Fruit fly (Drosophila melanogaster): ENCODE data around the gene CCDC53.

CCDC53 gene

dm6 chr2L:7998655-7999054 lies 42.3 kb upstream of the CCDC53 start, which contains the start of gene Sirup:
Sirup (plus strand) TSS chr2L:7998869.
- TF ChIP-seq CG8319 (GFP tag; optimal IDR thresholded peaks at IDR 0.05) (no peak), Eip78C (GFP tag) (peak; percentile 72), CG10631 (GFP tag; optimal IDR thresholded peaks at IDR 0.05) (no peak), cyc (GFP tag; optimal IDR thresholded peaks at IDR 0.05) (no peak), Hr38 (GFP tag; optimal IDR thresholded peaks at IDR 0.05) (no peak), Lpt (GFP tag; optimal IDR thresholded peaks at IDR 0.05) (peak; percentile 34), topi (GFP tag; optimal IDR thresholded peaks at IDR 0.05) (no peak), Ets96B (tag; optimal IDR thresholded peaks at IDR 0.05) (peak; percentile 1), salr (GFP tag; optimal IDR thresholded peaks at IDR 0.05) (peak in 1 of 2 experiments; percentile 10), CG4318 (GFP tag; optimal IDR thresholded peaks at IDR 0.05) (no peak), CG6854 (GFP tag; optimal IDR thresholded peaks at IDR 0.05) (peak; percentile 68), CG6276 (GFP tag; optimal IDR thresholded peaks at IDR 0.05) (no peak), vri (GFP tag; optimal IDR thresholded peaks at IDR 0.05) (peak; percentile 93), net (GFP tag; optimal IDR thresholded peaks at IDR 0.05) (peak; percentile 59), Eip75B (GFP tag; optimal IDR thresholded peaks at IDR 0.05) (peak; percentile 29), CG34406 (GFP tag; optimal IDR thresholded peaks at IDR 0.05) (peak; percentile 2), Sox102F (GFP tag; optimal IDR thresholded peaks at IDR 0.05) (peak; percentile 43), dsx (GFP tag; optimal IDR thresholded peaks at IDR 0.05; ENCODE audit: poor library complexity, severe bottlenecking) (peak; percentile 53), Eip93F (GFP tag; optimal IDR thresholded peaks at IDR 0.05) (no peak), CG11902 (GFP tag; optimal IDR thresholded peaks at IDR 0.05) (no peak), CG10669 (GFP tag; optimal IDR thresholded peaks at IDR 0.05) (no peak), CG8119 (GFP tag; IDR thresholded peaks at IDR 0.05) (peak; percentile 50; the same call in 2 of the 3 replicates), ss (GFP tag; optimal IDR thresholded peaks at IDR 0.05) (peak; percentile 16 to 47), esn (GFP tag; optimal IDR thresholded peaks at IDR 0.05) (peak; percentile 49), CG3032 (tag; optimal IDR thresholded peaks at IDR 0.05) (no peak), eg (GFP tag; IDR thresholded peaks at IDR 0.05) (peak; percentile 54; the same call in 1 of the 3 replicates), CG1621 (tag; optimal IDR thresholded peaks at IDR 0.05) (peak; percentile 2), CG32006 (GFP tag; optimal IDR thresholded peaks at IDR 0.05) (no peak), CG15336 (GFP tag; IDR thresholded peaks at IDR 0.05) (peak; percentile 40; the same call in 1 of the 2 replicates), CG9139 (GFP tag; optimal IDR thresholded peaks at IDR 0.05) (peak; percentile 8), svp (GFP tag) (peak; percentile 69), fkh (GFP tag; optimal IDR thresholded peaks at IDR 0.05) (peak; percentile 67), Sox15 (GFP tag; optimal IDR thresholded peaks at IDR 0.05) (no peak), OdsH (GFP tag; optimal IDR thresholded peaks at IDR 0.05) (peak; percentile 2), CG6808 (GFP tag; optimal IDR thresholded peaks at IDR 0.05) (peak; percentile 45), CG3919 (GFP tag; optimal IDR thresholded peaks at IDR 0.05) (peak; percentile 47), Sox14 (GFP tag; optimal IDR thresholded peaks at IDR 0.05) (peak; percentile 56), Smox (GFP tag; optimal IDR thresholded peaks at IDR 0.05) (no peak), CG16779 (tag; optimal IDR thresholded peaks at IDR 0.05) (peak; percentile 39)

dm6 chr2L:8000578-8001040 lies 40.3 kb upstream of the CCDC53 start:
- TF ChIP-seq CG7368 (GFP tag; optimal IDR thresholded peaks at IDR 0.05) (peak; percentile 87), CG32006 (GFP tag; optimal IDR thresholded peaks at IDR 0.05) (peak; percentile 98), Hr38 (GFP tag; optimal IDR thresholded peaks at IDR 0.05) (no peak), CG8632 (GFP tag; optimal IDR thresholded peaks at IDR 0.05) (peak; percentile 79), cyc (GFP tag; optimal IDR thresholded peaks at IDR 0.05) (peak; percentile 95), Sox102F (GFP tag; optimal IDR thresholded peaks at IDR 0.05) (peak; percentile 89), Ets21C (GFP tag; optimal IDR thresholded peaks at IDR 0.05) (peak; percentile 85), achi (GFP tag; optimal IDR thresholded peaks at IDR 0.05) (peak; percentile 90), Eip75B (GFP tag; optimal IDR thresholded peaks at IDR 0.05) (peak; percentile 93), CG3919 (GFP tag; optimal IDR thresholded peaks at IDR 0.05) (peak; percentile 94), CG11902 (GFP tag; optimal IDR thresholded peaks at IDR 0.05) (peak; percentile 83), Blimp-1 (GFP tag; optimal IDR thresholded peaks at IDR 0.05) (peak; percentile 87), fd59A (GFP tag; optimal IDR thresholded peaks at IDR 0.05) (peak; percentile 82), topi (GFP tag; optimal IDR thresholded peaks at IDR 0.05) (peak; percentile 95), Gug (GFP tag; IDR thresholded peaks at IDR 0.05) (peak; percentile 88), esn (GFP tag; optimal IDR thresholded peaks at IDR 0.05) (peak; percentile 90), Met (GFP tag; optimal IDR thresholded peaks at IDR 0.05) (peak; percentile 93), eg (GFP tag; IDR thresholded peaks at IDR 0.05) (peak; percentile 94), Hr39 (GFP tag; optimal IDR thresholded peaks at IDR 0.05) (peak; percentile 87), vri (GFP tag; optimal IDR thresholded peaks at IDR 0.05) (peak; percentile 77), CG1621 (tag; optimal IDR thresholded peaks at IDR 0.05) (peak; percentile 89), CG6854 (GFP tag; optimal IDR thresholded peaks at IDR 0.05) (peak; percentile 93), lz (GFP tag; optimal IDR thresholded peaks at IDR 0.05) (peak; percentile 91), Hr4 (GFP tag; optimal IDR thresholded peaks at IDR 0.05) (peak; percentile 97)
